Worm (Caenorhabditis elegans) whole organism, young adult: ENCODE results near the gene F46F5.10.

Source experiments
- C06A6.2 ChIP-seq: fragments of 200-800 bp; sonication (Bioruptor generic); conservative IDR thresholded peaks from 2 replicates; pipeline ENCODE4 v1.3.6; 2022; ENCODE audit warnings: missing genetic modification characterization, missing compliant biosample characterization
- F22D6.2 ChIP-seq: sonication (generic microtip); optimal IDR thresholded peaks from 2 replicates; lab custom pipeline; 2016; ENCODE audit warnings: mild to moderate bottlenecking, missing genetic modification characterization, missing compliant biosample characterization
- F57A8.1 ChIP-seq: fragments of 200-800 bp; sonication (Bioruptor generic); optimal IDR thresholded peaks from 2 replicates; lab custom pipeline; 2018; ENCODE audit warnings: mild to moderate bottlenecking, missing genetic modification characterization, moderate library complexity, missing compliant biosample characterization
- ama-1 ChIP-seq, 3 experiments: fragments of 150-350 bp in 1 of 3; sonication (generic microtip) in 2 of 3; optimal IDR thresholded peaks; 2 replicates each; lab custom pipeline; 2014 to 2018; ENCODE audit warnings: missing biosample characterization in 2 of 3, missing genetic modification characterization in 2 of 3, missing genetic modification reagents in 2 of 3
- attf-3 ChIP-seq: fragments of 200-800 bp; sonication (Bioruptor generic); conservative IDR thresholded peaks from 2 replicates; pipeline ENCODE4 v1.3.6; 2022; ENCODE audit warnings: missing genetic modification reagents, missing genetic modification characterization, missing compliant biosample characterization
- snpc-4 ChIP-seq, 5 experiments: fragments of 150-350 bp in 1 of 5; sonication (generic microtip) in 4 of 5; optimal IDR thresholded peaks; 2 replicates each; lab custom pipeline; 2014 to 2018; ENCODE audit warnings: missing genetic modification characterization in 5 of 5, missing biosample characterization in 3 of 5, antibody characterized with exemption in 2 of 5, mild to moderate bottlenecking in 2 of 5, missing compliant biosample characterization in 2 of 5, missing genotype in 2 of 5, moderate library complexity in 2 of 5, missing genetic modification reagents in 1 of 5
- xnd-1 ChIP-seq: sonication (generic microtip); optimal IDR thresholded peaks from 2 replicates; lab custom pipeline; 2016; ENCODE audit warnings: missing genotype, missing genetic modification reagents, missing genetic modification characterization, missing compliant biosample characterization

- TF ChIP-seq F22D6.2 (tag; lab: Kevin White, UChicago) = no peak
- no peak for TF ChIP-seq xnd-1 (tag; lab: Kevin White, UChicago)
- no peak for TF ChIP-seq attf-3 (GFP tag; lab: Robert Waterston, UW)
- no peak for TF ChIP-seq snpc-4 (GFP tag; optimal IDR thresholded peaks at IDR 0.05; lab: Kevin White, UChicago)
- TF ChIP-seq snpc-4 (tag; optimal IDR thresholded peaks at IDR 0.05; lab: Kevin White, UChicago) = no peak
- no peak for TF ChIP-seq ama-1 (optimal IDR thresholded peaks at IDR 0.05; lab: Kevin White, UChicago)
- no peak for TF ChIP-seq ama-1 (GFP tag; optimal IDR thresholded peaks at IDR 0.05; lab: Kevin White, UChicago)
- no peak for TF ChIP-seq C06A6.2
- no peak for TF ChIP-seq F57A8.1 (GFP tag; lab: Kevin White, UChicago)
These were observed 3.1 kb upstream of the F46F5.10 start, which contains the start of gene F46F5.7 for ce11 chrII:820519-820918.
